Worm (Caenorhabditis elegans) whole organism, dauer: ENCODE measurements around the gene oma-2.

Source experiments
- unc-62 ChIP-seq: sonication (generic microtip); optimal IDR thresholded peaks from 2 replicates; lab custom pipeline; 2017; ENCODE audit warnings: missing biosample characterization, missing genetic modification reagents, missing genetic modification characterization

oma-2 gene

ce11 chrV:8041336-8041868, 12.2 kb downstream of the oma-2 start:
- no peak for TF ChIP-seq unc-62

ce11 chrV:8043664-8044063, 14.4 kb downstream of the oma-2 start:
- TF ChIP-seq unc-62 = no peak

- no peak for TF ChIP-seq unc-62
Observed at ce11 chrV:8044957-8045356, 15.7 kb downstream of the oma-2 start.

ce11 chrV:8046706-8047105, 17.5 kb downstream of the oma-2 start, which contains the start of gene ZC513.3:
ZC513.3 (plus strand) TSS chrV:8047006.
- TF ChIP-seq unc-62 = no peak

ce11 chrV:8050059-8050677, 20.9 kb downstream of the oma-2 start:
- no peak for TF ChIP-seq unc-62

ce11 chrV:8050811-8051210, 21.6 kb downstream of the oma-2 start, which contains the start of gene col-43:
col-43 (minus strand) TSS chrV:8050911.
- TF ChIP-seq unc-62 = no peak

- TF ChIP-seq unc-62 = no peak
Observed at ce11 chrV:8051851-8052250, 22.6 kb downstream of the oma-2 start, which contains the start of gene sth-1. sth-1 (plus strand) TSS chrV:8052151.

- TF ChIP-seq unc-62 = no peak
Observed at ce11 chrV:8054130-8054529, 24.9 kb downstream of the oma-2 start, which contains the start of gene ZC513.2. ZC513.2 (plus strand) TSS chrV:8054430.

- TF ChIP-seq unc-62 = no peak
Observed at ce11 chrV:8055170-8055569, 25.9 kb downstream of the oma-2 start.

- no peak for TF ChIP-seq unc-62
Observed at ce11 chrV:8058359-8058758, 29.1 kb downstream of the oma-2 start, which contains the start of gene str-138. str-138 (plus strand) TSS chrV:8058659.

- no peak for TF ChIP-seq unc-62
Observed at ce11 chrV:8062074-8062473, 32.8 kb downstream of the oma-2 start, which contains the start of gene str-139. str-139 (minus strand) TSS chrV:8062174.

- no peak for TF ChIP-seq unc-62
Observed at ce11 chrV:8067800-8068199, 38.6 kb downstream of the oma-2 start, which contains the start of gene str-140. str-140 (minus strand) TSS chrV:8067900.

ce11 chrV:8069637-8070036, 40.4 kb downstream of the oma-2 start, which contains the start of gene str-143:
str-143 (minus strand) TSS chrV:8069737.
- no peak for TF ChIP-seq unc-62

- no peak for TF ChIP-seq unc-62
Observed at ce11 chrV:8072047-8072446, 42.8 kb downstream of the oma-2 start, which contains the start of gene str-144. str-144 (minus strand) TSS chrV:8072147.

- no peak for TF ChIP-seq unc-62
Observed at ce11 chrV:8073162-8073561, 43.9 kb downstream of the oma-2 start.

- no peak for TF ChIP-seq unc-62
Observed at ce11 chrV:8075712-8076111, 46.5 kb downstream of the oma-2 start, which contains the start of gene catp-3. catp-3 (plus strand) TSS chrV:8076012.

ce11 chrV:8079813-8080212, 50.6 kb downstream of the oma-2 start:
- no peak for TF ChIP-seq unc-62
